Worm (Caenorhabditis elegans) whole organism, late embryonic: ENCODE data around the gene C38C6.3.

Source experiments
- C08G9.2 ChIP-seq: sonication (generic microtip); optimal IDR thresholded peaks from 2 replicates; lab custom pipeline; 2016; ENCODE audit warnings: mild to moderate bottlenecking, missing genetic modification characterization, moderate library complexity, missing compliant biosample characterization
- F13H6.1 ChIP-seq: sonication (generic microtip); optimal IDR thresholded peaks from 2 replicates; lab custom pipeline; 2016; ENCODE audit warnings: missing genetic modification characterization, missing compliant biosample characterization
- K09A11.1 ChIP-seq: sonication (generic microtip); optimal IDR thresholded peaks from 2 replicates; lab custom pipeline; 2017; ENCODE audit warnings: antibody characterized with exemption, mild to moderate bottlenecking, missing genetic modification characterization, missing compliant biosample characterization; ENCODE audit not compliant: insufficient read depth
- T23F11.4 ChIP-seq: fragments of 200-800 bp; sonication (Bioruptor generic); optimal IDR thresholded peaks from 2 replicates; lab custom pipeline; 2018; ENCODE audit warnings: mild to moderate bottlenecking, missing genetic modification characterization, missing compliant biosample characterization
- ama-1 ChIP-seq: fragments of 150-350 bp; optimal IDR thresholded peaks from 2 replicates; lab custom pipeline; 2014
- ceh-14 ChIP-seq: sonication (generic microtip); optimal IDR thresholded peaks from 2 replicates; lab custom pipeline; 2016; ENCODE audit warnings: missing genotype, missing genetic modification characterization, missing compliant biosample characterization
- ceh-18 ChIP-seq: sonication (generic microtip); optimal IDR thresholded peaks from 2 replicates; lab custom pipeline; 2016; ENCODE audit warnings: missing genetic modification characterization, missing compliant biosample characterization
- ceh-2 ChIP-seq: sonication (generic microtip); optimal IDR thresholded peaks from 2 replicates; lab custom pipeline; 2016; ENCODE audit warnings: missing genotype, missing genetic modification characterization, missing compliant biosample characterization
- ceh-22 ChIP-seq: sonication (generic microtip); optimal IDR thresholded peaks from 2 replicates; lab custom pipeline; 2017; ENCODE audit warnings: missing biosample characterization, missing genetic modification characterization
- ceh-24 ChIP-seq: sonication (generic microtip); optimal IDR thresholded peaks from 2 replicates; lab custom pipeline; 2016; ENCODE audit warnings: mild to moderate bottlenecking, missing genetic modification characterization, missing compliant biosample characterization
- ceh-30 ChIP-seq: fragments of 150-350 bp; optimal IDR thresholded peaks from 2 replicates; lab custom pipeline; 2014; ENCODE audit warnings: missing biosample characterization, missing genetic modification characterization
- ceh-31 ChIP-seq: sonication (generic microtip); optimal IDR thresholded peaks from 2 replicates; lab custom pipeline; 2016; ENCODE audit warnings: missing genetic modification characterization, missing compliant biosample characterization
- ceh-34 ChIP-seq: sonication (generic microtip); optimal IDR thresholded peaks from 2 replicates; lab custom pipeline; 2016; ENCODE audit warnings: mild to moderate bottlenecking, missing genetic modification characterization, missing compliant biosample characterization
- ceh-48 ChIP-seq: sonication (generic microtip); optimal IDR thresholded peaks from 2 replicates; lab custom pipeline; 2016; ENCODE audit warnings: missing genetic modification characterization, inconsistent platforms, missing compliant biosample characterization
- ceh-6 ChIP-seq: fragments of 200-800 bp; sonication (Bioruptor generic); optimal IDR thresholded peaks from 2 replicates; lab custom pipeline; 2018; ENCODE audit warnings: mild to moderate bottlenecking, missing genetic modification characterization, missing compliant biosample characterization
- ceh-9 ChIP-seq: sonication (generic microtip); optimal IDR thresholded peaks from 2 replicates; lab custom pipeline; 2016; ENCODE audit warnings: mild to moderate bottlenecking, missing genetic modification characterization, inconsistent platforms, missing compliant biosample characterization
- dve-1 ChIP-seq: sonication (generic microtip); optimal IDR thresholded peaks from 2 replicates; lab custom pipeline; 2017; ENCODE audit warnings: antibody characterized with exemption, mild to moderate bottlenecking, missing genetic modification characterization, missing compliant biosample characterization
- elt-2 ChIP-seq: sonication (generic microtip); optimal IDR thresholded peaks from 2 replicates; lab custom pipeline; 2016; ENCODE audit warnings: missing genetic modification reagents, missing genetic modification characterization, missing compliant biosample characterization
- elt-4 ChIP-seq: sonication (generic microtip); optimal IDR thresholded peaks from 2 replicates; lab custom pipeline; 2016; ENCODE audit warnings: missing genetic modification characterization, missing compliant biosample characterization
- eyg-1 ChIP-seq: sonication (generic microtip); optimal IDR thresholded peaks from 2 replicates; lab custom pipeline; 2016; ENCODE audit warnings: missing genotype, missing genetic modification characterization, missing compliant biosample characterization
- fkh-6 ChIP-seq: sonication (generic microtip); optimal IDR thresholded peaks from 2 replicates; lab custom pipeline; 2016; ENCODE audit warnings: missing genetic modification characterization, missing compliant biosample characterization
- gmeb-2 ChIP-seq: sonication (generic microtip); optimal IDR thresholded peaks from 2 replicates; lab custom pipeline; 2016; ENCODE audit warnings: missing genetic modification characterization, inconsistent platforms, missing compliant biosample characterization
- hlh-15 ChIP-seq: sonication (generic microtip); optimal IDR thresholded peaks from 2 replicates; lab custom pipeline; 2016; ENCODE audit warnings: missing genetic modification characterization, missing compliant biosample characterization
- hlh-30 ChIP-seq: sonication (generic microtip); optimal IDR thresholded peaks from 2 replicates; lab custom pipeline; 2017; ENCODE audit warnings: antibody characterized with exemption, missing genetic modification characterization, missing compliant biosample characterization; ENCODE audit not compliant: insufficient read depth
- hlh-6 ChIP-seq: sonication (generic microtip); optimal IDR thresholded peaks from 2 replicates; lab custom pipeline; 2016; ENCODE audit warnings: missing genotype, missing genetic modification characterization, missing compliant biosample characterization
- hlh-8 ChIP-seq: sonication (generic microtip); optimal IDR thresholded peaks from 2 replicates; lab custom pipeline; 2016; ENCODE audit warnings: missing genotype, missing genetic modification characterization, missing compliant biosample characterization
- lin-11 ChIP-seq: fragments of 200-800 bp; sonication (Bioruptor generic); optimal IDR thresholded peaks from 2 replicates; lab custom pipeline; 2018; ENCODE audit warnings: mild to moderate bottlenecking, missing genetic modification characterization, missing compliant biosample characterization
- madf-2 ChIP-seq: sonication (generic microtip); optimal IDR thresholded peaks from 2 replicates; lab custom pipeline; 2017; ENCODE audit warnings: missing genetic modification characterization, missing compliant biosample characterization
- nfya-1 ChIP-seq: sonication (generic microtip); optimal IDR thresholded peaks from 2 replicates; lab custom pipeline; 2017; ENCODE audit warnings: missing genetic modification characterization, mild to moderate bottlenecking, missing compliant biosample characterization, antibody characterized with exemption, moderate library complexity
- odd-2 ChIP-seq: sonication (generic microtip); optimal IDR thresholded peaks from 2 replicates; lab custom pipeline; 2017; ENCODE audit warnings: antibody characterized with exemption, mild to moderate bottlenecking, missing genetic modification characterization, missing compliant biosample characterization
- pax-1 ChIP-seq: fragments of 150-350 bp; optimal IDR thresholded peaks from 2 replicates; lab custom pipeline; 2014; ENCODE audit warnings: missing biosample characterization, missing genetic modification characterization
- pros-1 ChIP-seq: fragments of 150-350 bp; optimal IDR thresholded peaks from 2 replicates; lab custom pipeline; 2014; ENCODE audit warnings: missing biosample characterization, missing genetic modification reagents, missing genetic modification characterization
- rnt-1 ChIP-seq: sonication (generic microtip); optimal IDR thresholded peaks from 2 replicates; lab custom pipeline; 2016; ENCODE audit warnings: missing genetic modification characterization, missing compliant biosample characterization
- sox-4 ChIP-seq: sonication (generic microtip); optimal IDR thresholded peaks from 2 replicates; lab custom pipeline; 2017; ENCODE audit warnings: mild to moderate bottlenecking, missing genetic modification characterization, inconsistent platforms, missing compliant biosample characterization
- tbx-2 ChIP-seq: sonication (generic microtip); optimal IDR thresholded peaks from 2 replicates; lab custom pipeline; 2016; ENCODE audit warnings: missing genetic modification characterization, missing compliant biosample characterization
- unc-42 ChIP-seq: sonication (generic microtip); optimal IDR thresholded peaks from 2 replicates; lab custom pipeline; 2016; ENCODE audit warnings: missing genotype, missing genetic modification characterization, missing compliant biosample characterization
- unc-55 ChIP-seq: sonication (generic microtip); optimal IDR thresholded peaks from 2 replicates; lab custom pipeline; 2017; ENCODE audit warnings: missing biosample characterization, missing genetic modification reagents, missing genetic modification characterization
- unc-86 ChIP-seq: sonication (generic microtip); optimal IDR thresholded peaks from 2 replicates; lab custom pipeline; 2016; ENCODE audit warnings: missing genetic modification characterization, missing compliant biosample characterization

C38C6.3 gene

ce11 chrII:14641387-14641786, 8.5 kb downstream of the C38C6.3 start:
- peak; percentile 19 for TF ChIP-seq elt-2 (tag; lab: Kevin White, UChicago)
- TF ChIP-seq, all 69 proteins: peak for 1; not testable (repeated sequence) for 68

- TF ChIP-seq hlh-15 (tag; lab: Kevin White, UChicago) (no peak), elt-4 (no peak), rnt-1 (tag; lab: Kevin White, UChicago) (no peak), hlh-8 (tag; lab: Kevin White, UChicago) (no peak), ceh-18 (no peak), ceh-34 (no peak), ama-1 (lab: Kevin White, UChicago) (no peak), ceh-22 (no peak), tbx-2 (no peak), pax-1 (tag; lab: Kevin White, UChicago) (no peak), hlh-6 (tag; lab: Kevin White, UChicago) (no peak), K09A11.1 (no peak), odd-2 (tag; lab: Kevin White, UChicago) (no peak), fkh-6 (tag; lab: Kevin White, UChicago) (no peak), F13H6.1 (tag; lab: Kevin White, UChicago) (no peak), C08G9.2 (tag; lab: Kevin White, UChicago) (no peak)
Measured at ce11 chrII:14643983-14644382, 11.1 kb downstream of the C38C6.3 start, which contains the start of gene atgp-2. Gene atgp-2, minus strand, starts transcription at chrII:14644083.

ce11 chrII:14644465-14644864, 11.5 kb downstream of the C38C6.3 start:
- TF ChIP-seq eyg-1 (tag; lab: Kevin White, UChicago) (no peak), unc-42 (tag; lab: Kevin White, UChicago) (peak; percentile 59)

ce11 chrII:14645290-14645689, 12.4 kb downstream of the C38C6.3 start:
- no peak for TF ChIP-seq ceh-14 (tag; lab: Kevin White, UChicago)
- TF ChIP-seq ceh-18, result peak; percentile 64
- no peak for TF ChIP-seq hlh-6 (tag; lab: Kevin White, UChicago)
- TF ChIP-seq sox-4 (tag; lab: Kevin White, UChicago), result no peak
- no peak for TF ChIP-seq hlh-30 (tag; lab: Kevin White, UChicago)
- no peak for TF ChIP-seq ceh-30 (tag; lab: Kevin White, UChicago)
- TF ChIP-seq tbx-2, result peak; percentile 12
- no peak for TF ChIP-seq ceh-2 (tag; lab: Kevin White, UChicago)
- TF ChIP-seq pros-1, result no peak
- no peak for TF ChIP-seq T23F11.4 (GFP tag; lab: Kevin White, UChicago)
- peak; percentile 88 for TF ChIP-seq unc-55
- no peak for TF ChIP-seq ceh-48 (tag; lab: Kevin White, UChicago)
- TF ChIP-seq ceh-34, result peak; percentile 65
- TF ChIP-seq ceh-31 (tag; lab: Kevin White, UChicago), result peak; percentile 35
- TF ChIP-seq lin-11 (tag; lab: Kevin White, UChicago), result no peak
- no peak for TF ChIP-seq ceh-6
- no peak for TF ChIP-seq gmeb-2 (tag; lab: Kevin White, UChicago)
- TF ChIP-seq ceh-24 (tag; lab: Kevin White, UChicago), result no peak
- no peak for TF ChIP-seq ceh-9 (tag; lab: Kevin White, UChicago)
- TF ChIP-seq madf-2 (tag; lab: Kevin White, UChicago), result no peak
- no peak for TF ChIP-seq unc-86 (tag; lab: Kevin White, UChicago)
- TF ChIP-seq nfya-1, result peak; percentile 30
- TF ChIP-seq dve-1 (tag; lab: Kevin White, UChicago), result peak; percentile 17
- no peak for TF ChIP-seq unc-42 (tag; lab: Kevin White, UChicago)
